Fruit fly (Drosophila melanogaster) whole organism: ENCODE results near the gene robl62A.

Experiments
- CG8478 ChIP-seq: fragments of >200 bp; optimal IDR thresholded peaks from 2 replicates; lab custom pipeline; 2018; ENCODE audit warnings: inconsistent platforms
- Dll ChIP-seq: fragments of >200 bp; optimal IDR thresholded peaks from 2 replicates; lab custom pipeline; 2017
- EcR ChIP-seq, 2 experiments: fragments of >200 bp; optimal IDR thresholded peaks; 2 replicates each; lab custom pipeline; 2017; ENCODE audit warnings: missing biosample characterization in 2 of 2, missing genetic modification characterization in 2 of 2, missing genetic modification reagents in 2 of 2
- pan ChIP-seq: fragments of >200 bp; optimal IDR thresholded peaks from 2 replicates; lab custom pipeline; 2017
- psq ChIP-seq: fragments of >200 bp; optimal IDR thresholded peaks from 2 replicates; lab custom pipeline; 2017
- usp ChIP-seq: fragments of >200 bp; optimal IDR thresholded peaks from 2 replicates; lab custom pipeline; 2017; ENCODE audit warnings: missing biosample characterization, missing genetic modification characterization, mixed read lengths

- TF ChIP-seq pan (no peak), CG8478 (lab: Kevin White, UChicago) (no peak), EcR (GFP tag; optimal IDR thresholded peaks at IDR 0.05; lab: Kevin White, UChicago) (no peak), psq (no peak), Dll (no peak), usp (no peak)
Observed at dm6 chr3L:1464465-1464864, 13.0 kb upstream of the robl62A start.
